Worm (Caenorhabditis elegans) whole organism, L1 larva: ENCODE measurements around the gene fbxa-31.

Source experiments
- efl-3 ChIP-seq: fragments of 200-800 bp; sonication (Bioruptor generic); optimal IDR thresholded peaks from 2 replicates; lab custom pipeline; 2018; ENCODE audit warnings: mild to moderate bottlenecking, missing genetic modification characterization, missing compliant biosample characterization
- nhr-11 ChIP-seq: fragments of 150-350 bp; optimal IDR thresholded peaks from 2 replicates; lab custom pipeline; 2014; ENCODE audit warnings: missing biosample characterization, missing genetic modification characterization
- nhr-19 ChIP-seq: fragments of 200-800 bp; sonication (Bioruptor generic); conservative IDR thresholded peaks from 2 replicates; pipeline ENCODE4 v1.3.6; 2022; ENCODE audit warnings: missing genetic modification characterization, missing compliant biosample characterization
- unc-62 ChIP-seq: fragments of 150-350 bp; optimal IDR thresholded peaks from 2 replicates; lab custom pipeline; 2014; ENCODE audit warnings: missing biosample characterization, missing genetic modification reagents, missing genetic modification characterization

DNA sequence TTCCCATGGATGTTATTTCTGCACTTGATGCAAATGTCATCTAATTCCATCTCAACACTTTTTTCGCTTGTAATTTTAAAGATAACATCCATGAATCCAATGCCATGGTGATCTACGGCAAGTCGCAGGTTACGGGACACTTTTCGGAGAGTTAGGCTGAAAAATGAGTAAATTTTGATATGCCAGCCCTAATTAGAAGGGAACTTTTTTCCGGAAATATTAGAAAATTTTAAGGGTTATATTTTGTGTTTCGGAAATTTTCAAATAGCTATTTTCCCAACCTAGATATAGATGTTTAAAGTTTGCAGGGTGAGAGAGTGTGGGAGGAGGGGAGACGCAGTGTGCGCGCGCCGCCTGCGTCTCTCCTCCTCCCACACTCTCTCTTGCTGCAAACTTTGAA, 36.1 kb upstream of the fbxa-31 start:
- TF ChIP-seq nhr-11 (tag; lab: Kevin White, UChicago), result no peak
- no peak for TF ChIP-seq unc-62 (GFP tag; lab: Kevin White, UChicago)
- no peak for TF ChIP-seq nhr-19 (GFP tag; lab: Robert Waterston, UW)
- TF ChIP-seq efl-3 (GFP tag; lab: Kevin White, UChicago), result no peak
